Worm (Caenorhabditis elegans) whole organism, dauer: ENCODE data around the gene Y110A2AL.7.

Experiments
- unc-62 ChIP-seq: sonication (generic microtip); optimal IDR thresholded peaks from 2 replicates; lab custom pipeline; 2017; ENCODE audit warnings: missing biosample characterization, missing genetic modification reagents, missing genetic modification characterization

Gene Y110A2AL.7

DNA sequence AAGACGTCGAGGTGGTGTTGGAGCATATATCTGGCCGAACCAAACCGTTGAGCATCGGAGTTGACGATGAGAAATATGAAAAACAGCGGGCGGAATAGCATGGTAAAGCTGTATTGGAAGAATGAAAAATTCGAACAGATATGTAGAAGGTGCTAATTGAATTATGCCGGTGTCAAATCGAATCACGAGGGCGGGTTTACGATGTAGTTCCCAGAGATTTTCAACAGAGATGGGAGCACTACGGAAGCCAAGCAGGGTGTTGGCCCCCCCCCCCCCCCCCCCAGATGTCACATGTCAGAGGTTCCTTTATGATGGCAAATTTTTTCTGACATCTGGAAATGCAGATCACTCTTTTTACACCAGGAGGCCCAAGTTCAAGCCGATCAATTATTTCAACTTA lies at the start of gene Y110A2AL.7:
Y110A2AL.7 (minus strand) TSS at position 101 of the 400 bp plus-strand sequence.
- no peak for TF ChIP-seq unc-62

DNA sequence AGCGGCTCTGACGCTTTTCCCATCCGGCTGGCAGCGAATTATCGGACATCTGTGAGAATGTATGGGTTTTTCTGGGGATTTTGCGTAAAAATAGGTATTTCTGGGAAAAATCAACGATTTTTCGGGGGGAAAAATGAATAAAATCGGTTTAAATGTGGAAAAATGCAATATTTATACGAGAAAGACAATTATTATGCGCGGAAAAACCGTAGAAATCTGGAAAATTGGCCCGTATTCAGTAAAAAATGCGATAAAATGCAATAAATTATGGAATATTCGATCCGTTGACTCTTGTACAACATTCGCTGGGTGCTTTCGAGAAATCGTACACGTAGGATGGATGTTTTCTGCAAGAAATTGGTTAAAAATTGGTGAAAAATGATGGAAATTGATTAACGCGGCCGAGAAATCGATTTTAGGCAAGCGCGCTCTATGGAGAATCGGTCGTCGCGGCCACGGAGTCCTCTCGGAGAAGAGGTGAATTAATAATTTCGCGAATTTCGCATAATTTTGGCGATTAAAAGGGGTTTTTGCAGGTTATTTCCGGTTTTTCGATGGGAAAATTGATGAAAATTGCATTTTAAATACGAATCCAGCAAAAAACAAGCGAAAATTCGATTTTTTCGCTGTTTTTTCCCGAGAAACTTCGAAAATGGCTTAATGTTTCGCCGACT lies 46.1 kb upstream of the Y110A2AL.7 start, which contains the start of gene pinn-1:
pinn-1 (minus strand) TSS at position 51 of the 674 bp plus-strand sequence.
- TF ChIP-seq unc-62: no peak

DNA sequence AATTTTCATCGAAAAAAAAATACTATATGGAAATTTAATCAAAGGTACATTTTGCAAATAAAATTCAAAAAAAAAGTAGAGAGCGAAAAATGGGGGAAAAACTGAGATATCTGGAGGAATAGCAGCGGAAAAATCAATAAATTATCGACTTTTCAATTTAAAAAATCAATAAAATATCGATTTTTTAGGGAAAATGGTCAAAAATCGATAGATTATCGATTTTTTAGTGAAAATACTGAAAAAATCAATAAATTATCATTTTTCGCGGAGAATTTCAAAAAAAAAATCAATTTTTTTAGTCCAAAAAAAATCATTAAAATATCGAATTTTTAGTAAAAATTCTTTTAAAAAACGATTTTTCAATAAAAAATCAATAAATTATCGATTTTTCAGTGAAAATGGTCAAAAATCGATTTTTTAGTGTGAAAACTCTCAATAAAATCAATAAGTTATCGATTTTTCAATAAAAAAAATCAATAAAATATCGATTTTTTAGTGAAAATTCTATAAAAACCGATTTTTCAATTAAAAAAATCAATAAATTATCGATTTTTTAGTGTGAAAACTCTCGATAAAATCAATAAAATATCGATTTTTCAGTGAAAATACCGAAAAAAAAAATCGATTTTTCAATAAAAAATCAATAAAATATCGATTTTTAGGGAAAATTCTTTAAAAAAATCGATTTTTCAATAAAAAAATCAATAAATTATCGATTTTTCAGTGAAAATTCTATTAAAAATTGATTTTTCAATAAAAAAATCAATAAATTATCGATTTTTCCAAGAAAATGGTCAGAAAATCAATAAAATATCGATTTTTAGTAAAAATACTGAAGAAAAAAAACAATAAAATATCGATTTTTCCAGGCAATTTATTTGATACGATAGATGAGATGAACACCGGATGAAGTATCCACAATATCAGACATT lies 42.8 kb upstream of the Y110A2AL.7 start:
- TF ChIP-seq unc-62: no peak

DNA sequence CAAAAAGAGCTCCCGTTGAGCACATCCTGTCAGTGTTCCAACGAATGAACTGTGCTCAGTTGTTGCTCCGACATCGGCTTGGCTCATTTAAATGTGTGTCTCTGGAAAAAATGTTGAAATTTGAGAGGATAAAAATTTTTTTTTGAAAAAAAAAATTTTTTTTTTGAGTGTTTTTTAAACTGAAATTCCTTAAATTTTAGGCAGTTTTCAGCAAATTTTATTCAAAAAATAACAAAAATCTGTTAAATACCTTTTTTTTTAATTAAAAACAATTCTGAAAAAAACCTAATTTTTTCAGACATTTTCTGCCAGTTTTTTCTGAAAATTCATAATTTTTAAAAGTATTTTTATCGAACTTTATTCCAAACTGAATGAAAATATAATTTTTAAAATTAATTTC lies 41.8 kb upstream of the Y110A2AL.7 start, which contains the start of gene pigw-1:
pigw-1 (minus strand) TSS at position 101 of the 400 bp plus-strand sequence.
- TF ChIP-seq unc-62: no peak

DNA sequence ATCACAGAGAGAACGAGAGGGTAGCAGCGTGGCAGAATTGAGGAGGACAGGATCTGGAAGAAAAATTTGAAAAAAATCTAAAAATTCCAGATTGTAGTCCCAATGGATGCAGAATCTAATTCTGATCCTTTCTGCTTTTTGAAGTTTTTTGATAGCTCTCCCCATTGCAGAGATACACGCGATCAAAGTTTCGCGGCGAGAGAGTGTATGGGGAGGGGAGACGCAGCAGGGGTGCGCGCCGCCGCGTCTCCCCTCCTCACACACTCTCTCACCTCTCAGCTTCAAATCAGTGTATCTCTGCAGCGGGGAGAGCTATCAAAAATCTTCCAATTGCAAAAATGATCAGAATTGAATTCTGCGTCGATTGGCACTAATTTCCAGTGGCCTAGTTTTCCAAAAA lies 38.1 kb upstream of the Y110A2AL.7 start:
- no peak for TF ChIP-seq unc-62

DNA sequence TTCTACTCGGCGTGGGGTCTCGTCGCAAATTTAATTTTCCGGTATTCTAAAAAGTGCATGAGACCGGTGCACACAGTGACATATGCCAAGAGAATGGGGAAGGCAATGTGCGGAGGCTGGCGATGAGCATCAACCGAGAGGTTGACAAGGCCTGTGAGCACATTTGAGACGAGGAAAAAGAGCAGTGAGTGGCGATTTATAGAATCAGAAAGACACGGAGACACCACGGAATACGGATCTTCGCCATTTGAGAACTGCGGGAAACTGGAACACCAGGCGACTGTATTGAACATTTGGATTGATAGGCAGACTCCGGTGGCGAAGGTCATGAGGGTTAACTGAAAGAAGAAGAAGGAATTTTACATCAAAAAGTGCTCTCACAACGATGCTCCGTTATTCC lies 35.9 kb upstream of the Y110A2AL.7 start:
- TF ChIP-seq unc-62: no peak

DNA sequence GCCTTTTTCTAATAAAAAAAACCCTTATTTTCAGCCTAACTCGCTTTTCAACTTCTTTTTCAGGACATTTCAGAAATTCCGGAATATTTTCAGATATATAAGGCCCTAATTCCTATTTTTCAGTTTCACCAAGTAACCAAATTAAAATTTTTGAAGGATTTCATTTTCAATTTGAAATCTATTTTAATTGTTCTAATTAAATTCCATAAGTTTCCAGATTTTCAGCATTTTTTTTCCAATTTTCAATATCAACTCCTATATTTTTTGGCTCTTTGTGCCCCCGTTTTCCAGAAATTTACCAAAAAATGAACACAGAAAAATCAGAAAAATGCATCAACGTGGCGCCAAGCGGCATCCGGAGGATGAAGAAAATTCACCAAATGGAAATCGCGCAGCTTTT lies 31.8 kb upstream of the Y110A2AL.7 start, which contains the start of gene Y110A2AL.1:
Y110A2AL.1 (plus strand) TSS at position 301 of the 400 bp plus-strand sequence.
- no peak for TF ChIP-seq unc-62

DNA sequence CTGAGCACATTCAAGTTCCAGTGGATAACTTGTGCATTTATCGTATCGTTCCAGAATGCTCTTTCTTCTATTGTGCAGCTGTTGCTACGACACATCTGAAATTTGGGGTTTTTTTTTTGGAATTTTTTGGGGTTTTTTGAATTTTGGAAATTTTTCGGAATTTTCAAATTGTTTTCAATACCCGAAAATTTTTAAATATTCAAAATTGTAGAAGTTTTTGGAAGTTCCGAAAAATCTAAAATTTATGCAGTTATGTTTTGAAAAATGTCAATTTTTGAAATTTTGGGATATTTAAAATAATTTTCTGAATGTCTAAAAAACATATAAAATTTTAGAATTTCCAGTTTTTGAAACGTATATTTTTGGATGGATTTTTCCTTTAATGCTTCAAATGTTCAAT lies 28.8 kb upstream of the Y110A2AL.7 start, which contains the start of gene Y110A2AL.10:
Y110A2AL.10 (minus strand) TSS at position 101 of the 400 bp plus-strand sequence.
- no peak for TF ChIP-seq unc-62

DNA sequence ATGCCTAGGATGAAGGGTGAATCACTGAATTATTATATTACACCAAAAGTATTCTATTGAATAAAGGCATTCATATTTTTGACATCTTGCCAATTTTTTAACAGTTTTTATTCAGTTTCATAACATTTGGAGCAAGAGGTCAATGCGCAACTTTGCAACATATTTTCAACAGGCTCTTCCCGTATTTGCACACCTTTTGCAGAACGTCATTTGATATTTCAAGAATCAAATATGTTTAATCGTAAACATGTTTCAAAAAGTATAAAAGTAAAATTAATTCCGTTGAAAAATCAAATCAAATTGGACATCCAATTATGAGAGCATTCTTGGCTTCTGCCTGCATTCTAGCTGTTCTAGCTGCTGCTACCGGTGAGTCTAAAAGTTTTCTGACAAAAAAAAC lies 24.7 kb upstream of the Y110A2AL.7 start, which contains the start of gene Y110A2AL.2:
Y110A2AL.2 (plus strand) TSS at position 301 of the 400 bp plus-strand sequence.
- no peak for TF ChIP-seq unc-62

DNA sequence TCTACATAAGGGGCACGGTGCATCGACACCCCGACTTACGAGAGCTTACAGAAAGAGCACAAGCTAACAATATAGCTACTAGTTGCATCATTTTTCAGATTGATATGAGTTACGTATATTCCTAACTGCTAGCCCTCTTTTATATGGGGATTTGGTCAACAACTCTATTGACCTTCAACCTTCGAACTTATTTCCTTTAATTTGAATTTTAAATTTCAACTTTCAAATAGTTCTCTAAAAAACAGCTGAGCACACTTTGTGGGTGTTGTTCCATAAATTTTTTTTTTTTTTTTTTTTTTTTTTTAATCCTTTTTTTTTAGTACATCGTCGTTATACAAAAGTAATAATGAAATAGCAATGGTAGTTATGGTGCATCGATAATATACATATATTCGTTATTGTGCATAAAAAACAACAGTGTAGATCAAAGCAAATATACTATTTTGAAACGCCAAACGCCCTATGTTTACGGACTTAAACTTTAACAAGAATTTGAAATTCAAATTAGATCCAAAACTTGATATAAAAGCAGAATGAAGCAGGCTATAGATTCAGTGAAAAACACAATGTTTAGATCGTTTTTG lies 23.6 kb upstream of the Y110A2AL.7 start, which contains the start of the genes Y110A2AL.9 and Y110A2AL.3:
Y110A2AL.9 (minus strand) TSS at position 101 of the 584 bp plus-strand sequence.
Y110A2AL.3 (plus strand) TSS at position 534 of the 584 bp plus-strand sequence.
- TF ChIP-seq unc-62: no peak

DNA sequence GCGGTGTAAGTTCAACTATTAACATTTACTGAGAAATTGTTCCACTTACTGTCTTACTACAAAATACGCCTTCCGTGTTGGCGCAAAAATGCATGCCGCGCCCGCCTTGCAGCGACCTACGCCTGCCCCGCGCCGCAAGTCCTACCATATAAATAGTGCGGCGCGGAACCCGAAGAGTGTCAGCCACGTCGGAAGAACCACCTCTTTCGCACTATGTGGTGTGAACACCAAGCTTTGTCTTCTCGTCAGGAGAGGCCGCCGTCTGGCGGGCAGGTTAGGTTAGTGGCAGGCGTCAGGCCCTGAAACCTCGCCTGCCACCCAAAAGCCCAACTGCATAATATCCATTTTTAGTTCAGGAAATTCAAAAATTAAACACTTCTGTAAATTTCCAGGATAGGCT lies 22.4 kb upstream of the Y110A2AL.7 start:
- TF ChIP-seq unc-62: no peak

DNA sequence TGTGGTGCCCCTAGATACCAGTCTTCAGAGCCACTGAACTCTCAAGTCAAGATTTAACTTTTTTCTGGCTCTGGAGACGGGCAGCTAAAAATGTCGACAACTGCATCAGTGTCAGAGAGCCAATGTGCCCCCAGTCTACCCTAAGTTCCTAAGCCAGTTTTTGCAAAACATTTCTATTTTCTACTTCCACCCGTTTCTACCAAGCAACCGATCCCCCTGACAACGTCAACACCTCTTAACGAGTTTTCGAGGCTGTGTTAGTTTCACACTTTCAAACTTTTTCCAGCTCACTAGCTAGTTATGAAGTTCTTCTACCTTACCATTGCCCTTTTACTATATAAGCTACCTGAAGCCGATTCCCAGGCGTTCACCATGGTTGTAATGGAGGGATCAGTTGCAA lies 21.2 kb upstream of the Y110A2AL.7 start, which contains the start of gene Y110A2AL.5:
Y110A2AL.5 (plus strand) TSS at position 301 of the 400 bp plus-strand sequence.
- TF ChIP-seq unc-62: no peak

DNA sequence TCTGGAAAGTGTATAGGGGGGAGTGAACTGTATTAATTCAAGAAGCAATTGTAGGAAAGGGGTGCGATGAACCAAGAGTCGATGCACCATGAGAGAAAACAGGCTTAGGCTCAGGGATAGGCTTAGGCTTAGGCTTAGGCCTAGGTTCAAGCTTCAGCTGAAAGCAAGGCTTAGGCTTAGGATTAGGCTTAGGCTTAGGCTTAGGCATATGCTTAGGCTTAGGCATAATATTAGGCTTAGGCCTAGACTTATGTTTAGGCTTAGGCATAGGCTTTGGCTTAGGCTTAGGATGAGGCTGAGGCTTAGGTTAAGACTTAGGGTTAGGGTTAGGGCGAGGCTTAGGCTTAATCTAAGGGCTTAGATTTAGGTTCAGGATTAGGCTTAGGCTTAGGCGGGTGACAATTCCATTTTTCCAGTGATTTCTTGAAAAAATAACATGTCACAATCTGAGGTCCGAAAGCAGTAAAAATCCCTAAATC lies 19.6 kb upstream of the Y110A2AL.7 start:
- TF ChIP-seq unc-62: no peak

DNA sequence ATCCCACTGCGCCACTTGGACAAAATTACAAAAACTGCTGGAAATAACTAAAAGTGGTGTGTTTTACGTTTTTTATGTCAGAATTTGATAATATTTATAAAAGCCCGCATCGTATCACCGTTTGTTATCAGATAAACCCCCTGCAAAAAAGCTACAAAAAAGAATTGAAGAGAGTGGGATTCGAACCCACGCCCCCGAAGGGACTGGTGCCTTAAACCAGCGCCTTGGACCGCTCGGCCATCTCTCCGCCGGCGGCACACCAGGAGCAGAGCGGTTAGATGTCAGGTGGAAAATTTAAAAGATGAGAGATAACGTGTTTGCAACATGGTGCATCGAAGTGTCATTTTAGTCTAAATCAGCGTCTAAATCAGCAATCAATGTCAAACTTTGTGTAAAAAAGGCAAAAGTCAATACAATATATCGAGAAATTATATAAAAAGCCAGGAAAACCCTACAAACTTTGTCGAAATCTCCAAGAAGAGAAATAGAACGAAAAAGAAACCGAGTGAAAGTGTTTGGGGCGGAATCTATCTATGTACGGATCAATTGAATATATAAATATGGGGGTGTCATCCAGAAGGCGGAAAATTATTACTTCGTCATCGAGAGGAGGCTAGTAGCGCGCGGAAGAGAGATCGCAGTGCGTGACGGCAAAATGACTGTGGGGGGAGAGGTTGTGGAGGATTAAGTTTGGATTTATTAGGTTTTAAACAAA lies 18.6 kb upstream of the Y110A2AL.7 start:
- no peak for TF ChIP-seq unc-62
